Worm (Caenorhabditis elegans): Measurements from ENCODE around the gene soap-1.

Gene soap-1

ce11 chrV:7196498-7196966, 18.2 kb downstream of the soap-1 start, which contains the start of gene F09G2.2 (continued):
- peak; percentile 73 for TF ChIP-seq zip-4 (GFP tag; optimal IDR thresholded peaks at IDR 0.05)
- peak; percentile 90 to 95 for TF ChIP-seq lsy-2 (tag; optimal IDR thresholded peaks at IDR 0.05)
- peak; percentile 91 for TF ChIP-seq efl-1 (optimal IDR thresholded peaks at IDR 0.05)
- peak; percentile 89 to 99 for TF ChIP-seq efl-1 (GFP tag; optimal IDR thresholded peaks at IDR 0.05 in 1 of 2)
- TF ChIP-seq dsc-1 (tag; optimal IDR thresholded peaks at IDR 0.05), result peak; percentile 82
- TF ChIP-seq pag-3 (tag; optimal IDR thresholded peaks at IDR 0.05; ENCODE audit: borderline replicate concordance, insufficient read depth), result peak; percentile 44
- TF ChIP-seq unc-62 (GFP tag; optimal IDR thresholded peaks at IDR 0.05), result no peak
- TF ChIP-seq Y116A8C.19 (tag; optimal IDR thresholded peaks at IDR 0.05; ENCODE audit: borderline replicate concordance), result no peak
- TF ChIP-seq blmp-1 (tag; optimal IDR thresholded peaks at IDR 0.05), result peak; percentile 77
- peak; percentile 78 for TF ChIP-seq elt-2 (tag; optimal IDR thresholded peaks at IDR 0.05)
- TF ChIP-seq ceh-88 (GFP tag; IDR thresholded peaks at IDR 0.05), result peak; percentile 74
- peak; percentile 91 for TF ChIP-seq lin-14 (GFP tag; optimal IDR thresholded peaks at IDR 0.05)
- TF ChIP-seq ztf-11 (tag; optimal IDR thresholded peaks at IDR 0.05), result peak in 1 of 2 experiments; percentile 75
- no peak for TF ChIP-seq ceh-63 (GFP tag; optimal IDR thresholded peaks at IDR 0.05)
- TF ChIP-seq lin-15B (tag; optimal IDR thresholded peaks at IDR 0.05), result peak; percentile 93
- TF ChIP-seq elt-3 (tag; optimal IDR thresholded peaks at IDR 0.05), result peak in 4 of 6 experiments; percentile 14 to 93 (median 68)
- peak; percentile 52 for TF ChIP-seq hpl-2 (GFP tag; optimal IDR thresholded peaks at IDR 0.05)
- TF ChIP-seq sox-4 (tag; optimal IDR thresholded peaks at IDR 0.05), result no peak
- no peak for TF ChIP-seq fkh-4 (tag; optimal IDR thresholded peaks at IDR 0.05; ENCODE audit: borderline replicate concordance)
- TF ChIP-seq nhr-11 (tag; optimal IDR thresholded peaks at IDR 0.05), result peak; percentile 10
- peak; percentile 86 for TF ChIP-seq nhr-77 (tag; optimal IDR thresholded peaks at IDR 0.05)
- TF ChIP-seq egl-13 (tag; optimal IDR thresholded peaks at IDR 0.05), result peak; percentile 74
- TF ChIP-seq tbx-2 (tag; optimal IDR thresholded peaks at IDR 0.05), result peak; percentile 91
- peak; percentile 96 for TF ChIP-seq nhr-85 (tag)
- TF ChIP-seq jun-1 (tag; optimal IDR thresholded peaks at IDR 0.05), result peak; percentile 89
- TF ChIP-seq aha-1 (tag; optimal IDR thresholded peaks at IDR 0.05), result no peak
- peak; percentile 62 for TF ChIP-seq snpc-4 (tag; optimal IDR thresholded peaks at IDR 0.05)
- TF ChIP-seq sptf-1 (tag; optimal IDR thresholded peaks at IDR 0.05), result no peak
- TF ChIP-seq dpl-1 (GFP tag; optimal IDR thresholded peaks at IDR 0.05), result peak; percentile 92 to 93 (median 92)
- no peak for TF ChIP-seq tlp-1 (tag; optimal IDR thresholded peaks at IDR 0.05)
- TF ChIP-seq hlh-17 (GFP tag; optimal IDR thresholded peaks at IDR 0.05; ENCODE audit: borderline replicate concordance), result no peak
- peak; percentile 82 for TF ChIP-seq irx-1 (tag; optimal IDR thresholded peaks at IDR 0.05)
- peak; percentile 94 for TF ChIP-seq nhr-20 (tag; optimal IDR thresholded peaks at IDR 0.05)
- peak; percentile 94 for TF ChIP-seq xbp-1 (tag; optimal IDR thresholded peaks at IDR 0.05)
- TF ChIP-seq rnt-1 (tag; optimal IDR thresholded peaks at IDR 0.05), result peak; percentile 92
- TF ChIP-seq mep-1 (tag; optimal IDR thresholded peaks at IDR 0.05), result peak; percentile 95
- TF ChIP-seq snu-23 (GFP tag; optimal IDR thresholded peaks at IDR 0.05), result peak; percentile 96
- TF ChIP-seq nhr-47 (tag; optimal IDR thresholded peaks at IDR 0.05), result peak; percentile 91
- peak in 1 of 2 experiments; percentile 90 for TF ChIP-seq mdl-1 (tag; optimal IDR thresholded peaks at IDR 0.05)
- peak; percentile 95 for TF ChIP-seq C16A3.4 (tag; optimal IDR thresholded peaks at IDR 0.05)
- TF ChIP-seq fkh-8 (tag; optimal IDR thresholded peaks at IDR 0.05), result peak; percentile 90
- TF ChIP-seq unc-130 (tag; optimal IDR thresholded peaks at IDR 0.05), result peak; percentile 94
- no peak for TF ChIP-seq ets-5 (GFP tag; IDR thresholded peaks at IDR 0.05)
- peak; percentile 63 for TF ChIP-seq ama-1 (optimal IDR thresholded peaks at IDR 0.05)
- peak; percentile 62 for TF ChIP-seq F16B12.6 (tag; optimal IDR thresholded peaks at IDR 0.05)
- peak; percentile 30 for TF ChIP-seq sup-37 (GFP tag; optimal IDR thresholded peaks at IDR 0.05)
- TF ChIP-seq nhr-76 (tag; optimal IDR thresholded peaks at IDR 0.05), result no peak
- TF ChIP-seq fkh-10 (GFP tag; optimal IDR thresholded peaks at IDR 0.05), result peak; percentile 44
- TF ChIP-seq nhr-237 (tag; optimal IDR thresholded peaks at IDR 0.05), result peak; percentile 79
- TF ChIP-seq nhr-19 (GFP tag; conservative IDR thresholded peaks at IDR 0.05), result peak; percentile 94
- TF ChIP-seq swsn-7 (tag; optimal IDR thresholded peaks at IDR 0.05), result peak; percentile 93
- TF ChIP-seq isw-1 (GFP tag; IDR thresholded peaks at IDR 0.05), result peak; percentile 88
- TF ChIP-seq aly-2 (tag; optimal IDR thresholded peaks at IDR 0.05), result peak; percentile 46
